Fruit fly (Drosophila melanogaster) S2 (cell line): ENCODE results near the gene Exo70.

Source experiments
- CG8478 ChIP-seq: fragments of >200 bp; optimal IDR thresholded peaks from 2 replicates; lab custom pipeline; 2018
- CTCF ChIP-seq, 2 experiments: fragments of >200 bp; optimal IDR thresholded peaks; 2 replicates each; lab custom pipeline; 2018

dm6 chr3L:8371538-8371937 is 40.1 kb upstream of the Exo70 start:
- no peak for TF ChIP-seq CTCF (optimal IDR thresholded peaks at IDR 0.05; lab: Kevin White, UChicago)
- no peak for TF ChIP-seq CG8478 (lab: Kevin White, UChicago)
